Fruit fly (Drosophila melanogaster) whole organism, pupa: Measurements from ENCODE around the gene RPA3.

ENCODE experiments used
- CG12605 ChIP-seq: fragments of 200-800 bp; sonication (Bioruptor generic); IDR thresholded peaks from 2 replicates; pipeline ENCODE4 v1.3.6; 2022; ENCODE audit warnings: missing biosample characterization, missing genetic modification characterization
- CG13204 ChIP-seq: fragments of 200-800 bp; sonication (Bioruptor generic); optimal IDR thresholded peaks from 2 replicates; lab custom pipeline; 2018; ENCODE audit warnings: missing biosample characterization, mild to moderate bottlenecking, missing genetic modification characterization, moderate library complexity
- CG14655 ChIP-seq: fragments of 200-800 bp; sonication (Bioruptor generic); optimal IDR thresholded peaks from 3 replicates; lab custom pipeline; 2017; ENCODE audit warnings: mild to moderate bottlenecking, missing biosample characterization, missing genetic modification reagents, missing genetic modification characterization
- CG17806 ChIP-seq: fragments of 200-800 bp; sonication (Bioruptor generic); optimal IDR thresholded peaks from 2 replicates; lab custom pipeline; 2018; ENCODE audit warnings: missing biosample characterization, mild to moderate bottlenecking, missing genetic modification characterization, moderate library complexity
- CG32121 ChIP-seq: fragments of 200-800 bp; sonication (Bioruptor generic); IDR thresholded peaks from 2 replicates; pipeline ENCODE4 v1.3.6; 2022; ENCODE audit warnings: missing biosample characterization, missing genetic modification characterization
- CG34367 ChIP-seq: fragments of 200-800 bp; sonication (Bioruptor generic); optimal IDR thresholded peaks from 2 replicates; lab custom pipeline; 2018; ENCODE audit warnings: missing biosample characterization, mild to moderate bottlenecking, missing genetic modification characterization
- CG9948 ChIP-seq: fragments of 200-800 bp; sonication (Bioruptor generic); optimal IDR thresholded peaks from 2 replicates; lab custom pipeline; 2018; ENCODE audit warnings: missing biosample characterization, mild to moderate bottlenecking, missing genetic modification characterization, moderate library complexity
- D1 ChIP-seq: fragments of 200-800 bp; sonication (Bioruptor generic); optimal IDR thresholded peaks from 2 replicates; lab custom pipeline; 2018; ENCODE audit warnings: missing biosample characterization, mild to moderate bottlenecking, missing genetic modification characterization, moderate library complexity
- EcR ChIP-seq: fragments of 200-800 bp; sonication (Bioruptor generic); optimal IDR thresholded peaks from 3 replicates; lab custom pipeline; 2019; ENCODE audit warnings: missing biosample characterization, missing genetic modification characterization, mild to moderate bottlenecking, moderate library complexity, missing genetic modification reagents
- Ets98B ChIP-seq: fragments of 200-800 bp; sonication (Bioruptor generic); IDR thresholded peaks from 2 replicates; pipeline ENCODE4 v1.3.6; 2022; ENCODE audit warnings: missing biosample characterization, missing genetic modification characterization
- Pif1B ChIP-seq: fragments of 200-800 bp; sonication (Bioruptor generic); optimal IDR thresholded peaks from 3 replicates; lab custom pipeline; 2016; ENCODE audit warnings: missing biosample characterization, missing genetic modification characterization
- Snoo ChIP-seq: fragments of 200-800 bp; sonication (Bioruptor generic); optimal IDR thresholded peaks from 3 replicates; lab custom pipeline; 2017; ENCODE audit warnings: missing biosample characterization, mild to moderate bottlenecking, missing genetic modification characterization, inconsistent platforms
- fd96Ca ChIP-seq: fragments of 200-800 bp; sonication (Bioruptor generic); IDR thresholded peaks from 3 replicates; pipeline ENCODE4 v1.3.6; 2022; ENCODE audit warnings: missing biosample characterization, missing genetic modification characterization
- rn ChIP-seq: fragments of 200-800 bp; sonication (Bioruptor generic); IDR thresholded peaks from 2 replicates; pipeline ENCODE4 v1.3.6; 2022; ENCODE audit warnings: missing biosample characterization, missing genetic modification characterization

- TF ChIP-seq CG14655 (no peak), CG32121 (GFP tag; lab: Robert Waterston, UW) (no peak), D1 (tag; lab: Kevin White, UChicago) (no peak), Pif1B (GFP tag; lab: Kevin White, UChicago) (no peak), CG9948 (no peak), Ets98B (GFP tag; lab: Robert Waterston, UW) (no peak), EcR (GFP tag; lab: Kevin White, UChicago) (no peak), CG12605 (GFP tag; lab: Robert Waterston, UW) (no peak), fd96Ca (GFP tag; lab: Robert Waterston, UW) (no peak), CG17806 (no peak), rn (GFP tag; lab: Robert Waterston, UW) (no peak), Snoo (tag; lab: Kevin White, UChicago) (no peak), CG34367 (tag; lab: Kevin White, UChicago) (no peak), CG13204 (no peak)
Observed at dm6 chrX:11620527-11620926, 4.9 kb upstream of the RPA3 start.
